Fruit fly (Drosophila melanogaster): ENCODE results near the gene CG13625.

dm6 chr3R:24620569-24620968 is 35.6 kb upstream of the CG13625 start:
- TF ChIP-seq CG14711 (tag; optimal IDR thresholded peaks at IDR 0.05) (no peak), Clk (GFP tag; optimal IDR thresholded peaks at IDR 0.05) (no peak), Hr96 (GFP tag; optimal IDR thresholded peaks at IDR 0.05) (no peak), Mnt (GFP tag; optimal IDR thresholded peaks at IDR 0.05) (no peak), ovo (GFP tag; optimal IDR thresholded peaks at IDR 0.05) (no peak), cic (GFP tag; optimal IDR thresholded peaks at IDR 0.05) (no peak), CG11617 (GFP tag; optimal IDR thresholded peaks at IDR 0.05) (no peak)
